Fruit fly (Drosophila melanogaster) Kc167 (cell line): ENCODE measurements around the gene Jhbp15.

Source experiments
- Sin3A ChIP-seq: fragments of >200 bp; optimal IDR thresholded peaks from 2 replicates; lab custom pipeline; 2018; ENCODE audit warnings: missing external identifiers
- psq ChIP-seq: fragments of >200 bp; optimal IDR thresholded peaks from 2 replicates; lab custom pipeline; 2017; ENCODE audit warnings: missing external identifiers

- TF ChIP-seq psq (lab: Kevin White, UChicago) (no peak), Sin3A (no peak)
Observed at dm6 chr3R:21045742-21046141, 5.0 kb downstream of the Jhbp15 start, which contains the start of gene CG31189.
